Comparison of ENCODE assay signal across 1 fruit fly cellular context in genomic region chr3R:4378363-4379354, dm6.
TF ChIP-seq lines count a peak whose summit lies in the region.

Gene Sfxn1-3 (plus strand): TSS chr3R:4378600.

TF ChIP-seq in whole organism, embryonic, 481 proteins besides CTCF, POLR2A, EP300 and RAD21 (continued from another document and continues in another):
- peak; percentile 45 for TF ChIP-seq Meics (GFP tag; optimal IDR thresholded peaks at IDR 0.05; lab: Kevin White, UChicago)
- TF ChIP-seq CG16779 (GFP tag; IDR thresholded peaks at IDR 0.05; lab: Robert Waterston, UW) = peak; percentile 81
- TF ChIP-seq CG4404 (GFP tag; IDR thresholded peaks at IDR 0.05; lab: Robert Waterston, UW) = no peak
- no peak for TF ChIP-seq trh (GFP tag; optimal IDR thresholded peaks at IDR 0.05; lab: Kevin White, UChicago)
- peak; percentile 65 for TF ChIP-seq pros (GFP tag; optimal IDR thresholded peaks at IDR 0.05; lab: Kevin White, UChicago)
- peak; percentile 34; the same call in 1 of the 2 replicates for TF ChIP-seq tna (GFP tag; IDR thresholded peaks at IDR 0.05; lab: Robert Waterston, UW; ENCODE audit: partially characterized antibody)
- TF ChIP-seq lola (GFP tag; optimal IDR thresholded peaks at IDR 0.05; lab: Kevin White, UChicago) = no peak
- TF ChIP-seq Opbp (GFP tag; IDR thresholded peaks at IDR 0.05; lab: Robert Waterston, UW; ENCODE audit: partially characterized antibody) = 0 out of 3 replicates have a peak, but pooled peaks have one; percentile 59
- peak; percentile 95 for TF ChIP-seq row (GFP tag; IDR thresholded peaks at IDR 0.05; lab: Robert Waterston, UW)
- TF ChIP-seq Dll (GFP tag; IDR thresholded peaks at IDR 0.05; lab: Robert Waterston, UW; ENCODE audit: partially characterized antibody) = no peak
- TF ChIP-seq gsb (GFP tag; IDR thresholded peaks at IDR 0.05; lab: Robert Waterston, UW) = 0 out of 2 replicates have a peak, but pooled peaks have one; percentile 47
- TF ChIP-seq CG12071 (GFP tag; optimal IDR thresholded peaks at IDR 0.05; lab: Kevin White, UChicago) = peak; percentile 57
- peak; percentile 79; the same call in 2 of the 3 replicates for TF ChIP-seq CG34422 (GFP tag; IDR thresholded peaks at IDR 0.05; lab: Robert Waterston, UW)
- peak; percentile 43 for TF ChIP-seq lilli (GFP tag; optimal IDR thresholded peaks at IDR 0.05; lab: Kevin White, UChicago)
- TF ChIP-seq twi (tag; optimal IDR thresholded peaks at IDR 0.05; lab: Kevin White, UChicago) = no peak
- TF ChIP-seq Dip2 (GFP tag; IDR thresholded peaks at IDR 0.05; lab: Robert Waterston, UW) = no peak
- TF ChIP-seq CG10979 (tag; optimal IDR thresholded peaks at IDR 0.05; lab: Kevin White, UChicago) = peak; percentile 24
- no peak for TF ChIP-seq cas (GFP tag; IDR thresholded peaks at IDR 0.05; lab: Robert Waterston, UW)
- no peak for TF ChIP-seq tio (GFP tag; optimal IDR thresholded peaks at IDR 0.05; lab: Kevin White, UChicago)
- no peak for TF ChIP-seq fd3F (GFP tag; optimal IDR thresholded peaks at IDR 0.05; lab: Kevin White, UChicago)
- TF ChIP-seq repo (GFP tag; optimal IDR thresholded peaks at IDR 0.05; lab: Kevin White, UChicago) = no peak
- TF ChIP-seq nau (GFP tag; optimal IDR thresholded peaks at IDR 0.05; lab: Kevin White, UChicago) = peak; percentile 68
- TF ChIP-seq grau (tag; optimal IDR thresholded peaks at IDR 0.05; lab: Kevin White, UChicago) = peak; percentile 23
- TF ChIP-seq klu (GFP tag; IDR thresholded peaks at IDR 0.05; lab: Robert Waterston, UW) = no peak
- no peak for TF ChIP-seq fru (optimal IDR thresholded peaks at IDR 0.05; lab: Kevin White, UChicago)
- peak; percentile 70 for TF ChIP-seq CG6765 (GFP tag; optimal IDR thresholded peaks at IDR 0.05; lab: Kevin White, UChicago)
- TF ChIP-seq BtbVII (GFP tag; optimal IDR thresholded peaks at IDR 0.05; lab: Kevin White, UChicago) = peak; percentile 83
- peak; percentile 92 for TF ChIP-seq Jarid2 (GFP tag; optimal IDR thresholded peaks at IDR 0.05; lab: Kevin White, UChicago)
- TF ChIP-seq insv (GFP tag; optimal IDR thresholded peaks at IDR 0.05; lab: Kevin White, UChicago) = peak in 1 of 2 experiments; percentile 24
- TF ChIP-seq pum (GFP tag; optimal IDR thresholded peaks at IDR 0.05; lab: Kevin White, UChicago) = peak; percentile 12
- TF ChIP-seq mirr (GFP tag; optimal IDR thresholded peaks at IDR 0.05; lab: Kevin White, UChicago) = peak; percentile 85
- no peak for TF ChIP-seq Kr (GFP tag; optimal IDR thresholded peaks at IDR 0.05; lab: Kevin White, UChicago)
- TF ChIP-seq crc (GFP tag; optimal IDR thresholded peaks at IDR 0.05; lab: Kevin White, UChicago) = no peak
- TF ChIP-seq fd102C (GFP tag; optimal IDR thresholded peaks at IDR 0.05; lab: Kevin White, UChicago) = no peak
- no peak for TF ChIP-seq slp2 (GFP tag; optimal IDR thresholded peaks at IDR 0.05; lab: Kevin White, UChicago)
- TF ChIP-seq CG3847 (GFP tag; IDR thresholded peaks at IDR 0.05; lab: Robert Waterston, UW) = 0 out of 2 replicates have a peak, but pooled peaks have one; percentile 7
- TF ChIP-seq CG10366 (GFP tag; IDR thresholded peaks at IDR 0.05; lab: Robert Waterston, UW) = no peak
- TF ChIP-seq fd96Cb (tag; optimal IDR thresholded peaks at IDR 0.05; lab: Kevin White, UChicago) = no peak
- peak; percentile 9 for TF ChIP-seq Ssrp (tag; optimal IDR thresholded peaks at IDR 0.05; lab: Kevin White, UChicago)
- TF ChIP-seq CG6254 (GFP tag; optimal IDR thresholded peaks at IDR 0.05; lab: Kevin White, UChicago) = no peak
- TF ChIP-seq CG6272 (GFP tag; IDR thresholded peaks at IDR 0.05; lab: Robert Waterston, UW) = no peak
- peak; percentile 26 for TF ChIP-seq CrebB (tag; optimal IDR thresholded peaks at IDR 0.05; lab: Kevin White, UChicago)
- peak; percentile 8 for TF ChIP-seq Fer3 (tag; optimal IDR thresholded peaks at IDR 0.05; lab: Kevin White, UChicago)
- no peak for TF ChIP-seq CG8765 (GFP tag; IDR thresholded peaks at IDR 0.05; lab: Robert Waterston, UW)
- TF ChIP-seq zfh1 (GFP tag; IDR thresholded peaks at IDR 0.05; lab: Robert Waterston, UW) = no peak; the same call in 2 of the 3 replicates
- TF ChIP-seq CG4424 (GFP tag; optimal IDR thresholded peaks at IDR 0.05; lab: Kevin White, UChicago) = no peak
- TF ChIP-seq knrl (GFP tag; IDR thresholded peaks at IDR 0.05; lab: Robert Waterston, UW; ENCODE audit: partially characterized antibody) = peak; percentile 19; the same call in 1 of the 3 replicates
- TF ChIP-seq CG3838 (GFP tag; optimal IDR thresholded peaks at IDR 0.05; lab: Kevin White, UChicago) = no peak
- TF ChIP-seq chn (GFP tag; optimal IDR thresholded peaks at IDR 0.05; lab: Kevin White, UChicago) = peak; percentile 9
- TF ChIP-seq Dad (GFP tag; optimal IDR thresholded peaks at IDR 0.05; lab: Kevin White, UChicago) = peak; percentile 10
- TF ChIP-seq salm (tag; optimal IDR thresholded peaks at IDR 0.05; lab: Kevin White, UChicago) = no peak
- peak; percentile 9 for TF ChIP-seq CG17829 (tag; optimal IDR thresholded peaks at IDR 0.05; lab: Kevin White, UChicago)
- peak; percentile 68; the same call in 1 of the 2 replicates for TF ChIP-seq chm (GFP tag; IDR thresholded peaks at IDR 0.05; lab: Robert Waterston, UW)
- TF ChIP-seq Oaz (GFP tag; IDR thresholded peaks at IDR 0.05; lab: Robert Waterston, UW) = no peak
- TF ChIP-seq sug (tag; optimal IDR thresholded peaks at IDR 0.05; lab: Kevin White, UChicago) = peak; percentile 72
- no peak for TF ChIP-seq CG7786 (GFP tag; optimal IDR thresholded peaks at IDR 0.05; lab: Kevin White, UChicago)
- TF ChIP-seq seq (GFP tag; IDR thresholded peaks at IDR 0.05; lab: Robert Waterston, UW) = peak; percentile 68; the same call in 1 of the 2 replicates
- TF ChIP-seq ind (GFP tag; optimal IDR thresholded peaks at IDR 0.05; lab: Kevin White, UChicago) = peak; percentile 18
- no peak for TF ChIP-seq CG8359 (GFP tag; optimal IDR thresholded peaks at IDR 0.05; lab: Kevin White, UChicago; ENCODE audit: borderline replicate concordance)
- no peak for TF ChIP-seq Bteb2 (GFP tag; optimal IDR thresholded peaks at IDR 0.05; lab: Kevin White, UChicago)
- TF ChIP-seq chinmo (GFP tag; IDR thresholded peaks at IDR 0.05; lab: Robert Waterston, UW; ENCODE audit: partially characterized antibody) = 0 out of 4 replicates have a peak, but pooled peaks have one; percentile 53
- TF ChIP-seq CG12299 (tag; optimal IDR thresholded peaks at IDR 0.05; lab: Kevin White, UChicago) = peak; percentile 50
- no peak for TF ChIP-seq CG2199 (GFP tag; IDR thresholded peaks at IDR 0.05; lab: Robert Waterston, UW)
- peak; percentile 12 for TF ChIP-seq CG11723 (GFP tag; optimal IDR thresholded peaks at IDR 0.05; lab: Kevin White, UChicago)
- TF ChIP-seq CG13775 (GFP tag; optimal IDR thresholded peaks at IDR 0.05; lab: Kevin White, UChicago) = no peak
- TF ChIP-seq aop (GFP tag; IDR thresholded peaks at IDR 0.05; lab: Robert Waterston, UW) = no peak
- no peak for TF ChIP-seq CG18476 (GFP tag; optimal IDR thresholded peaks at IDR 0.05; lab: Kevin White, UChicago)
- TF ChIP-seq CG32532 (GFP tag; IDR thresholded peaks at IDR 0.05; lab: Robert Waterston, UW) = peak; percentile 65
- TF ChIP-seq btn (GFP tag; optimal IDR thresholded peaks at IDR 0.05; lab: Kevin White, UChicago) = no peak
- TF ChIP-seq Atf-2 (GFP tag; optimal IDR thresholded peaks at IDR 0.05; lab: Kevin White, UChicago) = peak; percentile 26
- TF ChIP-seq E2f1 (GFP tag; IDR thresholded peaks at IDR 0.05; lab: Robert Waterston, UW) = no peak; the same call in 1 of the 2 replicates
- peak; percentile 74 for TF ChIP-seq CG9932 (GFP tag; IDR thresholded peaks at IDR 0.05; lab: Robert Waterston, UW)
- peak; percentile 62 for TF ChIP-seq odd (GFP tag; optimal IDR thresholded peaks at IDR 0.05; lab: Kevin White, UChicago)
- peak; percentile 7 for TF ChIP-seq HLH54F (GFP tag; optimal IDR thresholded peaks at IDR 0.05; lab: Kevin White, UChicago)
- TF ChIP-seq maf-S (GFP tag; optimal IDR thresholded peaks at IDR 0.05; lab: Kevin White, UChicago) = peak; percentile 39
- TF ChIP-seq luna (GFP tag; optimal IDR thresholded peaks at IDR 0.05; lab: Kevin White, UChicago) = no peak
- TF ChIP-seq CG11247 (GFP tag; IDR thresholded peaks at IDR 0.05; lab: Robert Waterston, UW) = no peak
- TF ChIP-seq YL-1 (GFP tag; optimal IDR thresholded peaks at IDR 0.05; lab: Kevin White, UChicago) = peak; percentile 16
- TF ChIP-seq CG12744 (GFP tag; optimal IDR thresholded peaks at IDR 0.05; lab: Kevin White, UChicago) = no peak
- peak; percentile 11 to 45 for TF ChIP-seq dpn (GFP tag; optimal IDR thresholded peaks at IDR 0.05; lab: Kevin White, UChicago)
- peak; percentile 40 for TF ChIP-seq BEAF-32 (GFP tag; optimal IDR thresholded peaks at IDR 0.05; lab: Kevin White, UChicago)
- peak; percentile 10 for TF ChIP-seq CG16863 (GFP tag; optimal IDR thresholded peaks at IDR 0.05; lab: Kevin White, UChicago)
- TF ChIP-seq CG9727 (GFP tag; optimal IDR thresholded peaks at IDR 0.05; lab: Kevin White, UChicago) = no peak
- no peak for TF ChIP-seq CG3726 (GFP tag; IDR thresholded peaks at IDR 0.05; lab: Robert Waterston, UW)
- TF ChIP-seq fu2 (GFP tag; optimal IDR thresholded peaks at IDR 0.05; lab: Kevin White, UChicago) = no peak
- TF ChIP-seq CG9817 (tag; optimal IDR thresholded peaks at IDR 0.05; lab: Kevin White, UChicago) = no peak
- no peak for TF ChIP-seq CG4707 (GFP tag; optimal IDR thresholded peaks at IDR 0.05; lab: Kevin White, UChicago)
- TF ChIP-seq Oli (tag; optimal IDR thresholded peaks at IDR 0.05; lab: Kevin White, UChicago) = no peak
- TF ChIP-seq stc (GFP tag; IDR thresholded peaks at IDR 0.05; lab: Robert Waterston, UW) = peak; percentile 44; the same call in 1 of the 2 replicates
- TF ChIP-seq HLH4C (GFP tag; IDR thresholded peaks at IDR 0.05; lab: Robert Waterston, UW; ENCODE audit: partially characterized antibody) = 0 out of 3 replicates have a peak, but pooled peaks have one; percentile 41
- TF ChIP-seq Dek (tag; optimal IDR thresholded peaks at IDR 0.05; lab: Kevin White, UChicago) = peak; percentile 5
- TF ChIP-seq CG14050 (GFP tag; IDR thresholded peaks at IDR 0.05; lab: Robert Waterston, UW) = no peak
- peak; percentile 16 for TF ChIP-seq pnt (GFP tag; optimal IDR thresholded peaks at IDR 0.05; lab: Kevin White, UChicago)
- peak; percentile 17 for TF ChIP-seq CG12391 (tag; optimal IDR thresholded peaks at IDR 0.05; lab: Kevin White, UChicago)
- no peak for TF ChIP-seq CG12942 (GFP tag; optimal IDR thresholded peaks at IDR 0.05; lab: Kevin White, UChicago)
- TF ChIP-seq CG1832 (GFP tag; optimal IDR thresholded peaks at IDR 0.05; lab: Kevin White, UChicago) = no peak
- no peak for TF ChIP-seq Dfd (GFP tag; optimal IDR thresholded peaks at IDR 0.05; lab: Kevin White, UChicago)
- peak; percentile 26 for TF ChIP-seq CG11398 (GFP tag; optimal IDR thresholded peaks at IDR 0.05; lab: Kevin White, UChicago)
- TF ChIP-seq CG8388 (GFP tag; optimal IDR thresholded peaks at IDR 0.05; lab: Kevin White, UChicago) = no peak
- peak; percentile 47 for TF ChIP-seq onecut (GFP tag; IDR thresholded peaks at IDR 0.05; lab: Robert Waterston, UW)
- TF ChIP-seq Tbp (GFP tag; optimal IDR thresholded peaks at IDR 0.05; lab: Kevin White, UChicago) = no peak
- no peak for TF ChIP-seq CG14667 (GFP tag; IDR thresholded peaks at IDR 0.05; lab: Robert Waterston, UW)
- 0 out of 2 replicates have a peak, but pooled peaks have one; percentile 22 for TF ChIP-seq ara (GFP tag; IDR thresholded peaks at IDR 0.05; lab: Robert Waterston, UW)
- TF ChIP-seq CG6175 (GFP tag; IDR thresholded peaks at IDR 0.05; lab: Robert Waterston, UW) = no peak
- no peak for TF ChIP-seq CG3065 (GFP tag; optimal IDR thresholded peaks at IDR 0.05; lab: Kevin White, UChicago)
- peak; percentile 19 for TF ChIP-seq tin (GFP tag; optimal IDR thresholded peaks at IDR 0.05; lab: Kevin White, UChicago)
- no peak for TF ChIP-seq da (GFP tag; optimal IDR thresholded peaks at IDR 0.05; lab: Kevin White, UChicago)
- peak; percentile 2 for TF ChIP-seq CG14710 (tag; optimal IDR thresholded peaks at IDR 0.05; lab: Kevin White, UChicago)
- TF ChIP-seq Atf3 (GFP tag; optimal IDR thresholded peaks at IDR 0.05; lab: Kevin White, UChicago) = peak; percentile 0
- TF ChIP-seq CG11695 (GFP tag; IDR thresholded peaks at IDR 0.05; lab: Robert Waterston, UW) = no peak
- TF ChIP-seq pzg (GFP tag; optimal IDR thresholded peaks at IDR 0.05; lab: Kevin White, UChicago) = peak; percentile 49
- TF ChIP-seq CG6854 (GFP tag; optimal IDR thresholded peaks at IDR 0.05; lab: Kevin White, UChicago) = peak; percentile 61
- no peak for TF ChIP-seq en (GFP tag; optimal IDR thresholded peaks at IDR 0.05; lab: Kevin White, UChicago)
- no peak for TF ChIP-seq ham (GFP tag; IDR thresholded peaks at IDR 0.05; lab: Robert Waterston, UW)
- TF ChIP-seq CG17359 (tag; optimal IDR thresholded peaks at IDR 0.05; lab: Kevin White, UChicago) = peak; percentile 37
- TF ChIP-seq CG4730 (GFP tag; IDR thresholded peaks at IDR 0.05; lab: Robert Waterston, UW) = no peak
- TF ChIP-seq CG9797 (GFP tag; optimal IDR thresholded peaks at IDR 0.05; lab: Kevin White, UChicago) = no peak
- no peak for TF ChIP-seq CG3995 (GFP tag; optimal IDR thresholded peaks at IDR 0.05; lab: Kevin White, UChicago)
- TF ChIP-seq vvl (GFP tag; IDR thresholded peaks at IDR 0.05; lab: Robert Waterston, UW) = peak; percentile 54; the same call in 1 of the 2 replicates
- TF ChIP-seq Hr39 (optimal IDR thresholded peaks at IDR 0.05; lab: Kevin White, UChicago) = no peak
- no peak for TF ChIP-seq CG1647 (GFP tag; optimal IDR thresholded peaks at IDR 0.05; lab: Kevin White, UChicago)
- TF ChIP-seq gce (GFP tag; IDR thresholded peaks at IDR 0.05; lab: Robert Waterston, UW) = peak; percentile 31; the same call in 1 of the 3 replicates
- peak; percentile 20; the same call in 1 of the 3 replicates for TF ChIP-seq Doc3 (GFP tag; IDR thresholded peaks at IDR 0.05; lab: Robert Waterston, UW; ENCODE audit: partially characterized antibody)
- no peak for TF ChIP-seq CG4820 (GFP tag; optimal IDR thresholded peaks at IDR 0.05; lab: Kevin White, UChicago)
- TF ChIP-seq dan (GFP tag; IDR thresholded peaks at IDR 0.05; lab: Robert Waterston, UW) = no peak
- TF ChIP-seq CG5245 (GFP tag; optimal IDR thresholded peaks at IDR 0.05; lab: Kevin White, UChicago) = peak; percentile 1
- TF ChIP-seq CG2129 (GFP tag; IDR thresholded peaks at IDR 0.05; lab: Robert Waterston, UW; ENCODE audit: partially characterized antibody) = no peak
- peak; percentile 73 for TF ChIP-seq ci (GFP tag; IDR thresholded peaks at IDR 0.05; lab: Robert Waterston, UW)
- TF ChIP-seq bbx (GFP tag; IDR thresholded peaks at IDR 0.05; lab: Robert Waterston, UW; ENCODE audit: partially characterized antibody) = peak; percentile 65
- peak; percentile 16 for TF ChIP-seq run (tag; optimal IDR thresholded peaks at IDR 0.05; lab: Kevin White, UChicago)
- TF ChIP-seq CG18011 (GFP tag; optimal IDR thresholded peaks at IDR 0.05; lab: Kevin White, UChicago) = no peak
